Fruit fly (Drosophila melanogaster) whole organism, prepupa: ENCODE data around the gene ppk16.

Experiments used
- Blimp-1 ChIP-seq: fragments of 200-800 bp; sonication (Bioruptor generic); optimal IDR thresholded peaks from 3 replicates; lab custom pipeline; 2017; ENCODE audit warnings: missing biosample characterization, missing genetic modification characterization, mild to moderate bottlenecking, moderate library complexity, missing genetic modification reagents
- CG10631 ChIP-seq: fragments of 200-800 bp; sonication (Bioruptor generic); optimal IDR thresholded peaks from 2 replicates; lab custom pipeline; 2016; ENCODE audit warnings: missing biosample characterization, missing genetic modification characterization
- CG10669 ChIP-seq: fragments of 200-800 bp; sonication (Bioruptor generic); optimal IDR thresholded peaks from 3 replicates; lab custom pipeline; 2018; ENCODE audit warnings: missing biosample characterization, mild to moderate bottlenecking, missing genetic modification characterization, moderate library complexity
- CG11762 ChIP-seq: fragments of 200-800 bp; sonication (Bioruptor generic); optimal IDR thresholded peaks from 3 replicates; lab custom pipeline; 2016; ENCODE audit warnings: missing biosample characterization, missing genetic modification characterization; ENCODE audit not compliant: insufficient read depth
- CG1621 ChIP-seq: fragments of 200-800 bp; sonication (Bioruptor generic); optimal IDR thresholded peaks from 3 replicates; lab custom pipeline; 2018; ENCODE audit warnings: missing biosample characterization, mild to moderate bottlenecking, missing genetic modification characterization
- CG16779 ChIP-seq: fragments of 200-800 bp; sonication (Bioruptor generic); optimal IDR thresholded peaks from 3 replicates; lab custom pipeline; 2017; ENCODE audit warnings: missing biosample characterization, mild to moderate bottlenecking, missing genetic modification characterization
- CG31627 ChIP-seq: fragments of 200-800 bp; sonication (Bioruptor generic); optimal IDR thresholded peaks from 3 replicates; lab custom pipeline; 2016; ENCODE audit warnings: missing biosample characterization, missing genetic modification characterization
- CG34406 ChIP-seq: fragments of 200-800 bp; sonication (Bioruptor generic); optimal IDR thresholded peaks from 3 replicates; lab custom pipeline; 2016; ENCODE audit warnings: missing biosample characterization, missing genetic modification characterization
- CG3919 ChIP-seq: fragments of 200-800 bp; sonication (Bioruptor generic); optimal IDR thresholded peaks from 3 replicates; lab custom pipeline; 2016; ENCODE audit warnings: missing biosample characterization, missing genetic modification characterization
- CG4318 ChIP-seq: fragments of 200-800 bp; sonication (Bioruptor generic); optimal IDR thresholded peaks from 3 replicates; lab custom pipeline; 2017; ENCODE audit warnings: missing biosample characterization, mild to moderate bottlenecking, missing genetic modification characterization
- CG6163 ChIP-seq: fragments of 200-800 bp; sonication (Bioruptor generic); IDR thresholded peaks from 3 replicates; pipeline ENCODE4 v1.3.6; 2022; ENCODE audit warnings: missing biosample characterization, missing genetic modification characterization
- CG6276 ChIP-seq: fragments of 200-800 bp; sonication (Bioruptor generic); optimal IDR thresholded peaks from 2 replicates; lab custom pipeline; 2017; ENCODE audit warnings: missing biosample characterization, mild to moderate bottlenecking, missing genetic modification characterization
- CG6808 ChIP-seq: fragments of 200-800 bp; sonication (Bioruptor generic); optimal IDR thresholded peaks from 3 replicates; lab custom pipeline; 2017; ENCODE audit warnings: missing biosample characterization, missing genetic modification characterization, mild to moderate bottlenecking, moderate library complexity, missing genetic modification reagents
- CG6854 ChIP-seq: fragments of 200-800 bp; sonication (Bioruptor generic); optimal IDR thresholded peaks from 2 replicates; lab custom pipeline; 2017; ENCODE audit warnings: missing biosample characterization, mild to moderate bottlenecking, missing genetic modification characterization
- CG7368 ChIP-seq: fragments of 200-800 bp; sonication (Bioruptor generic); optimal IDR thresholded peaks from 3 replicates; lab custom pipeline; 2016; ENCODE audit warnings: missing biosample characterization, missing genetic modification characterization
- CG8632 ChIP-seq: fragments of 200-800 bp; sonication (Bioruptor generic); optimal IDR thresholded peaks from 3 replicates; lab custom pipeline; 2016; ENCODE audit warnings: missing biosample characterization, missing genetic modification characterization
- Eip75B ChIP-seq: fragments of 200-800 bp; sonication (Bioruptor generic); optimal IDR thresholded peaks from 3 replicates; lab custom pipeline; 2016; ENCODE audit warnings: missing biosample characterization, missing genetic modification characterization
- Eip78C ChIP-seq: fragments of 200-800 bp; sonication (Bioruptor generic); peaks from one replicate; lab custom pipeline; 2016; ENCODE audit warnings: missing biosample characterization, missing genetic modification characterization
- Eip93F ChIP-seq: fragments of 200-800 bp; sonication (Bioruptor generic); optimal IDR thresholded peaks from 2 replicates; lab custom pipeline; 2016; ENCODE audit warnings: missing biosample characterization, mild to moderate bottlenecking, missing genetic modification characterization
- Ets21C ChIP-seq: fragments of 200-800 bp; sonication (Bioruptor generic); optimal IDR thresholded peaks from 3 replicates; lab custom pipeline; 2016; ENCODE audit warnings: missing biosample characterization, missing genetic modification characterization
- Gug ChIP-seq: fragments of 200-800 bp; sonication (Bioruptor generic); IDR thresholded peaks from 2 replicates; pipeline ENCODE4 v1.3.6; 2022; ENCODE audit warnings: missing biosample characterization, missing genetic modification characterization
- Met ChIP-seq: fragments of 200-800 bp; sonication (Bioruptor generic); optimal IDR thresholded peaks from 3 replicates; lab custom pipeline; 2016; ENCODE audit warnings: missing biosample characterization, missing genetic modification characterization
- Sox15 ChIP-seq: fragments of 200-800 bp; sonication (Bioruptor generic); optimal IDR thresholded peaks from 3 replicates; lab custom pipeline; 2016; ENCODE audit warnings: missing biosample characterization, missing genetic modification characterization
- achi ChIP-seq: fragments of 200-800 bp; sonication (Bioruptor generic); optimal IDR thresholded peaks from 3 replicates; lab custom pipeline; 2016; ENCODE audit warnings: missing biosample characterization, missing genetic modification characterization
- eg ChIP-seq: fragments of 200-800 bp; sonication (Bioruptor generic); IDR thresholded peaks from 3 replicates; pipeline ENCODE4 v1.3.6; 2022; ENCODE audit warnings: missing biosample characterization, missing genetic modification characterization
- esn ChIP-seq: fragments of 200-800 bp; sonication (Bioruptor generic); optimal IDR thresholded peaks from 2 replicates; lab custom pipeline; 2016; ENCODE audit warnings: missing biosample characterization, mild to moderate bottlenecking, missing genetic modification characterization, moderate library complexity
- fd59A ChIP-seq: fragments of 200-800 bp; sonication (Bioruptor generic); optimal IDR thresholded peaks from 2 replicates; lab custom pipeline; 2017; ENCODE audit warnings: missing biosample characterization, mild to moderate bottlenecking, missing genetic modification characterization, missing genetic modification reagents
- fkh ChIP-seq: fragments of 200-800 bp; sonication (Bioruptor generic); optimal IDR thresholded peaks from 3 replicates; lab custom pipeline; 2017; ENCODE audit warnings: missing biosample characterization, mild to moderate bottlenecking, missing genetic modification characterization, moderate library complexity
- lz ChIP-seq: fragments of 200-800 bp; sonication (Bioruptor generic); optimal IDR thresholded peaks from 3 replicates; lab custom pipeline; 2016; ENCODE audit warnings: missing biosample characterization, missing genetic modification characterization
- pdm3 ChIP-seq: fragments of 200-800 bp; sonication (Bioruptor generic); optimal IDR thresholded peaks from 3 replicates; lab custom pipeline; 2016; ENCODE audit warnings: missing biosample characterization, missing genetic modification characterization
- salr ChIP-seq, 2 experiments: fragments of 200-800 bp; sonication (Bioruptor generic); optimal IDR thresholded peaks; 3 replicates each; lab custom pipeline; 2016 to 2018; ENCODE audit warnings: missing biosample characterization in 2 of 2, missing genetic modification characterization in 2 of 2, mild to moderate bottlenecking in 1 of 2
- ss ChIP-seq, 2 experiments: fragments of 200-800 bp; sonication (Bioruptor generic); optimal IDR thresholded peaks; 2 replicates in 1 of 2; 3 replicates in 1 of 2; lab custom pipeline; 2017 to 2018; ENCODE audit warnings: mild to moderate bottlenecking in 2 of 2, missing biosample characterization in 2 of 2, missing genetic modification characterization in 2 of 2, moderate library complexity in 1 of 2
- svp ChIP-seq: fragments of 200-800 bp; sonication (Bioruptor generic); peaks from one replicate; lab custom pipeline; 2016; ENCODE audit warnings: missing biosample characterization, missing genetic modification characterization
- topi ChIP-seq: fragments of 200-800 bp; sonication (Bioruptor generic); optimal IDR thresholded peaks from 3 replicates; lab custom pipeline; 2016; ENCODE audit warnings: missing biosample characterization, missing genetic modification characterization

The ppk16 gene

dm6 chr2L:9736000-9736695, 38.7 kb downstream of the ppk16 start, which contains the start of gene CG13117 (continued):
- TF ChIP-seq CG16779 (no peak), esn (GFP tag; lab: Kevin White, UChicago) (peak; percentile 65), CG6808 (peak; percentile 50), CG6854 (GFP tag; lab: Kevin White, UChicago) (no peak), topi (GFP tag; lab: Kevin White, UChicago) (peak; percentile 59), Ets21C (GFP tag; lab: Kevin White, UChicago) (peak; percentile 37), CG6276 (GFP tag; lab: Kevin White, UChicago) (peak; percentile 37), Eip75B (peak; percentile 49), CG10631 (GFP tag; lab: Kevin White, UChicago) (peak; percentile 28)

- TF ChIP-seq topi (GFP tag; lab: Kevin White, UChicago) (no peak), CG3919 (GFP tag; lab: Kevin White, UChicago) (peak; percentile 47), svp (no peak), CG8632 (GFP tag; lab: Kevin White, UChicago) (peak; percentile 21), Met (GFP tag; lab: Kevin White, UChicago) (no peak), eg (0 out of 3 replicates have a peak, but pooled peaks have one; percentile 21), Gug (GFP tag; lab: Robert Waterston, UW) (no peak), CG34406 (GFP tag; lab: Kevin White, UChicago) (peak; percentile 38), CG1621 (tag; lab: Kevin White, UChicago) (peak; percentile 26), CG11762 (no peak), CG7368 (GFP tag; lab: Kevin White, UChicago) (peak; percentile 37), CG31627 (GFP tag; lab: Kevin White, UChicago) (no peak), CG6854 (GFP tag; lab: Kevin White, UChicago) (peak; percentile 25), Eip75B (no peak), CG10669 (GFP tag; lab: Kevin White, UChicago) (peak; percentile 20), pdm3 (GFP tag; lab: Kevin White, UChicago) (peak; percentile 19), Blimp-1 (GFP tag; lab: Kevin White, UChicago) (no peak), fkh (GFP tag; lab: Kevin White, UChicago) (no peak), Eip78C (GFP tag; lab: Kevin White, UChicago) (peak; percentile 77), Eip93F (GFP tag; lab: Kevin White, UChicago) (no peak), fd59A (GFP tag; lab: Kevin White, UChicago) (no peak), lz (GFP tag; lab: Kevin White, UChicago) (no peak), ss (GFP tag; optimal IDR thresholded peaks at IDR 0.05; lab: Kevin White, UChicago) (peak in 1 of 2 experiments; percentile 8), CG4318 (no peak), achi (GFP tag; lab: Kevin White, UChicago) (peak; percentile 15), Sox15 (GFP tag; lab: Kevin White, UChicago) (no peak), CG6163 (GFP tag; lab: Robert Waterston, UW) (peak; percentile 44; the same call in 1 of the 3 replicates), salr (GFP tag; optimal IDR thresholded peaks at IDR 0.05; lab: Kevin White, UChicago) (peak in 1 of 2 experiments; percentile 28)
Measured at dm6 chr2L:9734134-9734533, 40.7 kb downstream of the ppk16 start.

- TF ChIP-seq esn (GFP tag; lab: Kevin White, UChicago) (no peak), svp (peak; percentile 85), CG1621 (tag; lab: Kevin White, UChicago) (peak; percentile 3)
Measured at dm6 chr2L:9731269-9731668, 43.6 kb downstream of the ppk16 start.
